Worm (Caenorhabditis elegans): ENCODE measurements around the gene T23E1.3.

T23E1.3 gene

ce11 chrIV:3145587-3145986 lies at the start of gene T23E1.3:
Gene T23E1.3 (plus strand): TSS chrIV:3145887.
- TF ChIP-seq C34F6.9 (tag; optimal IDR thresholded peaks at IDR 0.05) (no peak), zag-1 (tag; optimal IDR thresholded peaks at IDR 0.05) (no peak), nhr-237 (tag; optimal IDR thresholded peaks at IDR 0.05) (no peak)

ce11 chrIV:3095995-3096544 lies 49.6 kb upstream of the T23E1.3 start:
- TF ChIP-seq nhr-10 (tag; optimal IDR thresholded peaks at IDR 0.05) (no peak), snpc-4 (tag; optimal IDR thresholded peaks at IDR 0.05) (no peak), F13H6.1 (tag; optimal IDR thresholded peaks at IDR 0.05) (no peak), lin-39 (tag; optimal IDR thresholded peaks at IDR 0.05) (no peak), lsy-2 (tag; optimal IDR thresholded peaks at IDR 0.05) (no peak), R02D3.7 (tag; optimal IDR thresholded peaks at IDR 0.05) (no peak), ZK546.5 (tag; optimal IDR thresholded peaks at IDR 0.05) (no peak), peb-1 (tag; optimal IDR thresholded peaks at IDR 0.05) (no peak), dmd-4 (tag; optimal IDR thresholded peaks at IDR 0.05) (no peak), ztf-11 (tag; optimal IDR thresholded peaks at IDR 0.05) (no peak), nhr-237 (tag; optimal IDR thresholded peaks at IDR 0.05) (no peak), sem-4 (tag; optimal IDR thresholded peaks at IDR 0.05) (no peak), skn-1 (tag; optimal IDR thresholded peaks at IDR 0.05) (no peak), ceh-16 (tag; optimal IDR thresholded peaks at IDR 0.05) (no peak)

- TF ChIP-seq nhr-237 (tag; optimal IDR thresholded peaks at IDR 0.05) (no peak), elt-1 (tag; optimal IDR thresholded peaks at IDR 0.05) (peak; percentile 70)
These were observed 48.7 kb upstream of the T23E1.3 start for ce11 chrIV:3097019-3097418.

ce11 chrIV:3101208-3101607 lies 44.5 kb upstream of the T23E1.3 start:
- TF ChIP-seq ceh-16 (tag; optimal IDR thresholded peaks at IDR 0.05) (no peak), mbf-1 (tag; optimal IDR thresholded peaks at IDR 0.05) (no peak), blmp-1 (tag; optimal IDR thresholded peaks at IDR 0.05; ENCODE audit: insufficient read depth) (no peak), nhr-12 (tag; optimal IDR thresholded peaks at IDR 0.05) (no peak), ceh-82 (tag; optimal IDR thresholded peaks at IDR 0.05) (no peak), ztf-4 (tag; optimal IDR thresholded peaks at IDR 0.05) (no peak), nhr-10 (tag; optimal IDR thresholded peaks at IDR 0.05) (no peak), mab-5 (tag; optimal IDR thresholded peaks at IDR 0.05) (no peak), zag-1 (tag; optimal IDR thresholded peaks at IDR 0.05) (no peak), C34F6.9 (tag; optimal IDR thresholded peaks at IDR 0.05) (no peak)

ce11 chrIV:3121060-3121459 lies 24.6 kb upstream of the T23E1.3 start:
- TF ChIP-seq crh-2 (tag; optimal IDR thresholded peaks at IDR 0.05) (no peak), lsy-2 (tag; optimal IDR thresholded peaks at IDR 0.05) (no peak), zag-1 (tag; optimal IDR thresholded peaks at IDR 0.05) (no peak), nhr-237 (tag; optimal IDR thresholded peaks at IDR 0.05) (no peak), skn-1 (tag; optimal IDR thresholded peaks at IDR 0.05) (no peak), Y55F3AM.14 (GFP tag; optimal IDR thresholded peaks at IDR 0.05) (no peak), ama-1 (optimal IDR thresholded peaks at IDR 0.05) (no peak), elt-1 (tag; optimal IDR thresholded peaks at IDR 0.05) (no peak), aly-2 (tag; optimal IDR thresholded peaks at IDR 0.05) (no peak), ztf-4 (tag; optimal IDR thresholded peaks at IDR 0.05) (no peak), egl-27 (tag; optimal IDR thresholded peaks at IDR 0.05) (no peak), peb-1 (tag; optimal IDR thresholded peaks at IDR 0.05) (no peak)

- TF ChIP-seq C34F6.9 (tag; optimal IDR thresholded peaks at IDR 0.05) = peak; percentile 55
- no peak for TF ChIP-seq sem-4 (tag; optimal IDR thresholded peaks at IDR 0.05)
- TF ChIP-seq unc-55 (GFP tag; optimal IDR thresholded peaks at IDR 0.05) = peak; percentile 23
These were observed 17.7 kb upstream of the T23E1.3 start for ce11 chrIV:3127994-3128393.

- TF ChIP-seq C34F6.9 (tag; optimal IDR thresholded peaks at IDR 0.05) (peak; percentile 15), nhr-12 (tag; optimal IDR thresholded peaks at IDR 0.05) (no peak), blmp-1 (tag; optimal IDR thresholded peaks at IDR 0.05; ENCODE audit: insufficient read depth) (no peak), unc-55 (GFP tag; optimal IDR thresholded peaks at IDR 0.05) (peak; percentile 50), R02D3.7 (tag; optimal IDR thresholded peaks at IDR 0.05) (no peak), nhr-25 (tag; optimal IDR thresholded peaks at IDR 0.05) (no peak), crh-2 (tag; optimal IDR thresholded peaks at IDR 0.05) (no peak), sem-4 (tag; optimal IDR thresholded peaks at IDR 0.05) (no peak), zag-1 (tag; optimal IDR thresholded peaks at IDR 0.05) (no peak), alr-1 (tag; optimal IDR thresholded peaks at IDR 0.05) (no peak), gmeb-1 (tag; optimal IDR thresholded peaks at IDR 0.05) (no peak), lsy-2 (tag; optimal IDR thresholded peaks at IDR 0.05) (peak; percentile 9 to 34), nhr-129 (tag; optimal IDR thresholded peaks at IDR 0.05) (peak; percentile 16), ZK546.5 (tag; optimal IDR thresholded peaks at IDR 0.05) (no peak), fos-1 (tag; optimal IDR thresholded peaks at IDR 0.05) (no peak), skn-1 (tag; optimal IDR thresholded peaks at IDR 0.05) (no peak), sma-3 (GFP tag; optimal IDR thresholded peaks at IDR 0.05) (no peak), lin-13 (GFP tag; optimal IDR thresholded peaks at IDR 0.05) (no peak), ceh-16 (tag; optimal IDR thresholded peaks at IDR 0.05) (no peak), snpc-4 (tag; optimal IDR thresholded peaks at IDR 0.05) (no peak), nhr-23 (tag; optimal IDR thresholded peaks at IDR 0.05) (no peak), dmd-4 (tag; optimal IDR thresholded peaks at IDR 0.05) (no peak)
These were observed 13.7 kb upstream of the T23E1.3 start for ce11 chrIV:3131871-3132586.

Data from whole organism, L2 larva.